Worm (Caenorhabditis elegans): ENCODE data around the gene nlp-61.

DNA sequence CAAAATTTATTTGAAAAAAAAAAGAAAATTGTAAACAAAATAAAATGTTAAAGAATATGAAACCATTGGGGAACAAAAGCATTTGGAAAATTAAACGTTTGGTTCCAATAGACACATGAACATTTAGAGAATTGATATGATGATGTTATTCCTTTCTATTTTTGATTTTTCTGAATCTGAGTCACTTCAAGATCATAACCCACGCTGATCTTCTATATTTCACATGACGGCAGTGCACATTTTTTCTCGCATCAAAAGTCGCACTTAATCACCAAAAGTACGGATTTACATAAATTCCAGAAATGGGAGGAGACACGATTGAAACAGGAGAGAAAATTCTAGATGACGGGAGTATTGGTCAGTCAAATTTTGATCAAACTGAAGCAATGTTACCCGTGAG lies 45.2 kb downstream of the nlp-61 start, which contains the start of gene F27D9.2:
- TF ChIP-seq dao-5 (tag; optimal IDR thresholded peaks at IDR 0.05) (no peak), W03F9.2 (tag; optimal IDR thresholded peaks at IDR 0.05) (no peak), him-1 (tag; optimal IDR thresholded peaks at IDR 0.05) (no peak)

All from whole organism, L4/young adult.